Worm (Caenorhabditis elegans) whole organism, young adult: ENCODE data around the gene ZK1055.2.

Experiments
- B0019.2 ChIP-seq: fragments of 200-800 bp; sonication (Bioruptor generic); conservative IDR thresholded peaks from 2 replicates; pipeline ENCODE4 v1.3.6; 2022; ENCODE audit warnings: missing genetic modification reagents, missing genetic modification characterization, missing compliant biosample characterization
- B0035.1 ChIP-seq: sonication (generic microtip); optimal IDR thresholded peaks from 2 replicates; lab custom pipeline; 2016; ENCODE audit warnings: missing genetic modification characterization, mild to moderate bottlenecking, missing compliant biosample characterization, missing genotype, missing genetic modification reagents
- B0261.1 ChIP-seq: sonication (generic microtip); optimal IDR thresholded peaks from 2 replicates; lab custom pipeline; 2016; ENCODE audit warnings: mild to moderate bottlenecking, missing genetic modification characterization, moderate library complexity, missing compliant biosample characterization
- C17E4.6 ChIP-seq: fragments of 200-800 bp; sonication (Bioruptor generic); IDR thresholded peaks from 2 replicates; pipeline ENCODE4 v1.3.6; 2022; ENCODE audit warnings: missing genetic modification reagents, missing genetic modification characterization, missing compliant biosample characterization
- D2030.7 ChIP-seq: fragments of 200-800 bp; sonication (Bioruptor generic); IDR thresholded peaks from 2 replicates; pipeline ENCODE4 v1.3.6; 2022; ENCODE audit warnings: missing genetic modification reagents, missing genetic modification characterization, missing compliant biosample characterization
- F33H1.4 ChIP-seq: fragments of 200-800 bp; sonication (Bioruptor generic); IDR thresholded peaks from 2 replicates; pipeline ENCODE4 v1.3.6; 2022; ENCODE audit warnings: missing genetic modification reagents, missing genetic modification characterization, missing compliant biosample characterization
- F39B2.1 ChIP-seq: fragments of 200-800 bp; sonication (Bioruptor generic); IDR thresholded peaks from 2 replicates; pipeline ENCODE4 v1.3.6; 2022; ENCODE audit warnings: missing genetic modification reagents, missing genetic modification characterization, missing compliant biosample characterization
- F49E8.2 ChIP-seq: sonication (generic microtip); optimal IDR thresholded peaks from 3 replicates; lab custom pipeline; 2017; ENCODE audit warnings: missing genetic modification characterization, mild to moderate bottlenecking, missing compliant biosample characterization, antibody characterized with exemption, moderate library complexity; ENCODE audit not compliant: insufficient read depth
- F52B5.7 ChIP-seq: sonication (generic microtip); optimal IDR thresholded peaks from 2 replicates; lab custom pipeline; 2016; ENCODE audit warnings: mild to moderate bottlenecking, missing genetic modification characterization, missing compliant biosample characterization
- Y53F4B.3 ChIP-seq: fragments of 200-800 bp; sonication (Bioruptor generic); IDR thresholded peaks from 2 replicates; pipeline ENCODE4 v1.3.6; 2022; ENCODE audit warnings: missing genetic modification reagents, missing genetic modification characterization, missing compliant biosample characterization
- Y53G8AR.9 ChIP-seq: fragments of 200-800 bp; sonication (Bioruptor generic); conservative IDR thresholded peaks from 2 replicates; pipeline ENCODE4 v1.3.6; 2022; ENCODE audit warnings: missing genetic modification reagents, missing genetic modification characterization, missing compliant biosample characterization
- Y56A3A.18 ChIP-seq: fragments of 200-800 bp; sonication (Bioruptor generic); IDR thresholded peaks from 2 replicates; pipeline ENCODE4 v1.3.6; 2022; ENCODE audit warnings: missing genetic modification reagents, missing genetic modification characterization, missing compliant biosample characterization
- Y95B8A.8 ChIP-seq: fragments of 200-800 bp; sonication (Bioruptor generic); IDR thresholded peaks from 2 replicates; pipeline ENCODE4 v1.3.6; 2022; ENCODE audit warnings: missing genetic modification reagents, missing genetic modification characterization, missing compliant biosample characterization
- attf-3 ChIP-seq: fragments of 200-800 bp; sonication (Bioruptor generic); conservative IDR thresholded peaks from 2 replicates; pipeline ENCODE4 v1.3.6; 2022; ENCODE audit warnings: missing genetic modification reagents, missing genetic modification characterization, missing compliant biosample characterization
- attf-6 ChIP-seq: fragments of 200-800 bp; sonication (Bioruptor generic); IDR thresholded peaks from 2 replicates; pipeline ENCODE4 v1.3.6; 2022; ENCODE audit warnings: missing genetic modification reagents, missing genetic modification characterization, missing compliant biosample characterization
- cebp-1 ChIP-seq, 2 experiments: fragments of 200-800 bp in 1 of 2; sonication (Bioruptor generic) in 1 of 2; sonication (generic microtip) in 1 of 2; IDR thresholded peaks in 1 of 2; optimal IDR thresholded peaks in 1 of 2; 2 replicates each; pipeline versions ENCODE4 v1.3.6 to Lab custom; 2017 to 2022; ENCODE audit warnings: missing compliant biosample characterization in 2 of 2, missing genetic modification characterization in 2 of 2, mild to moderate bottlenecking in 1 of 2, missing genetic modification reagents in 1 of 2, moderate library complexity in 1 of 2
- ceh-100 ChIP-seq: fragments of 200-800 bp; sonication (Bioruptor generic); IDR thresholded peaks from 2 replicates; pipeline ENCODE4 v1.3.6; 2022; ENCODE audit warnings: missing genetic modification reagents, missing genetic modification characterization, missing compliant biosample characterization
- ceh-40 ChIP-seq: fragments of 200-800 bp; sonication (Bioruptor generic); IDR thresholded peaks from 2 replicates; pipeline ENCODE4 v1.3.6; 2022; ENCODE audit warnings: missing genetic modification characterization, missing compliant biosample characterization
- ceh-58 ChIP-seq: fragments of 200-800 bp; sonication (Bioruptor generic); IDR thresholded peaks from 2 replicates; pipeline ENCODE4 v1.3.6; 2022; ENCODE audit warnings: missing genetic modification characterization, missing compliant biosample characterization
- ceh-91 ChIP-seq: fragments of 200-800 bp; sonication (Bioruptor generic); IDR thresholded peaks from 2 replicates; pipeline ENCODE4 v1.3.6; 2022; ENCODE audit warnings: missing genetic modification reagents, missing genetic modification characterization, missing compliant biosample characterization
- dox-1 ChIP-seq: fragments of 200-800 bp; sonication (Bioruptor generic); IDR thresholded peaks from 2 replicates; pipeline ENCODE4 v1.3.6; 2022; ENCODE audit warnings: missing genetic modification reagents, missing genetic modification characterization, missing compliant biosample characterization
- dpl-1 ChIP-seq: fragments of 150-350 bp; optimal IDR thresholded peaks from 2 replicates; lab custom pipeline; 2014; ENCODE audit warnings: missing biosample characterization, missing genetic modification reagents, missing genetic modification characterization
- efl-1 ChIP-seq: fragments of 150-350 bp; optimal IDR thresholded peaks from 2 replicates; lab custom pipeline; 2014; ENCODE audit warnings: missing biosample characterization, missing genetic modification reagents, missing genetic modification characterization
- him-1 ChIP-seq: sonication (generic microtip); optimal IDR thresholded peaks from 2 replicates; lab custom pipeline; 2016; ENCODE audit warnings: missing genotype, missing genetic modification reagents, missing genetic modification characterization, missing compliant biosample characterization
- hmg-1.2 ChIP-seq: fragments of 200-800 bp; sonication (Bioruptor generic); IDR thresholded peaks from 2 replicates; pipeline ENCODE4 v1.3.6; 2022; ENCODE audit warnings: missing genetic modification reagents, missing genetic modification characterization, missing compliant biosample characterization
- hmg-20 ChIP-seq: fragments of 200-800 bp; sonication (Bioruptor generic); IDR thresholded peaks from 2 replicates; pipeline ENCODE4 v1.3.6; 2022; ENCODE audit warnings: missing genetic modification reagents, missing genetic modification characterization, missing compliant biosample characterization
- lin-26 ChIP-seq: fragments of 200-800 bp; sonication (Bioruptor generic); IDR thresholded peaks from 2 replicates; pipeline ENCODE4 v1.3.6; 2022; ENCODE audit warnings: missing genetic modification reagents, missing genetic modification characterization, missing compliant biosample characterization
- lin-40 ChIP-seq: sonication (generic microtip); optimal IDR thresholded peaks from 2 replicates; lab custom pipeline; 2016; ENCODE audit warnings: missing genetic modification characterization, mild to moderate bottlenecking, missing compliant biosample characterization, missing genotype, missing genetic modification reagents
- lin-54 ChIP-seq: fragments of 200-800 bp; sonication (Bioruptor generic); optimal IDR thresholded peaks from 2 replicates; lab custom pipeline; 2018; ENCODE audit warnings: mild to moderate bottlenecking, missing genetic modification characterization, missing compliant biosample characterization
- lir-1 ChIP-seq: fragments of 200-800 bp; sonication (Bioruptor generic); conservative IDR thresholded peaks from 2 replicates; pipeline ENCODE4 v1.3.6; 2022; ENCODE audit warnings: missing genetic modification reagents, missing genetic modification characterization, missing compliant biosample characterization
- lsl-1 ChIP-seq: fragments of 200-800 bp; sonication (Bioruptor generic); optimal IDR thresholded peaks from 2 replicates; lab custom pipeline; 2018; ENCODE audit warnings: mild to moderate bottlenecking, missing genetic modification characterization, moderate library complexity, missing compliant biosample characterization
- mcd-1 ChIP-seq: fragments of 200-800 bp; sonication (Bioruptor generic); IDR thresholded peaks from 2 replicates; pipeline ENCODE4 v1.3.6; 2022; ENCODE audit warnings: missing genetic modification reagents, missing genetic modification characterization, missing compliant biosample characterization
- nfyb-1 ChIP-seq: fragments of 200-800 bp; sonication (Bioruptor generic); IDR thresholded peaks from 2 replicates; pipeline ENCODE4 v1.3.6; 2022; ENCODE audit warnings: missing genetic modification reagents, missing genetic modification characterization, missing compliant biosample characterization
- nhr-120 ChIP-seq: fragments of 200-800 bp; sonication (Bioruptor generic); IDR thresholded peaks from 2 replicates; pipeline ENCODE4 v1.3.6; 2022; ENCODE audit warnings: missing genetic modification characterization, missing compliant biosample characterization
- pha-4 ChIP-seq: fragments of 150-350 bp; sonication (generic microtip); optimal IDR thresholded peaks from 2 replicates; lab custom pipeline; 2014; ENCODE audit warnings: missing biosample characterization, missing genetic modification reagents, missing genetic modification characterization
- rcor-1 ChIP-seq: fragments of 200-800 bp; sonication (Bioruptor generic); IDR thresholded peaks from 2 replicates; pipeline ENCODE4 v1.3.6; 2022; ENCODE audit warnings: missing genetic modification reagents, missing genetic modification characterization, missing compliant biosample characterization
- snpc-1.1 ChIP-seq: sonication (generic microtip); optimal IDR thresholded peaks from 2 replicates; lab custom pipeline; 2017; ENCODE audit warnings: missing genetic modification characterization, mild to moderate bottlenecking, missing compliant biosample characterization, antibody characterized with exemption, moderate library complexity, missing genotype, missing genetic modification reagents; ENCODE audit not compliant: insufficient read depth
- snpc-1.3 ChIP-seq: sonication (generic microtip); optimal IDR thresholded peaks from 2 replicates; lab custom pipeline; 2017; ENCODE audit warnings: missing genetic modification characterization, mild to moderate bottlenecking, missing compliant biosample characterization, antibody characterized with exemption, moderate library complexity, missing genotype, missing genetic modification reagents; ENCODE audit not compliant: insufficient read depth
- snpc-4 ChIP-seq, 5 experiments: fragments of 150-350 bp in 1 of 5; sonication (generic microtip) in 4 of 5; optimal IDR thresholded peaks; 2 replicates each; lab custom pipeline; 2014 to 2018; ENCODE audit warnings: missing genetic modification characterization in 5 of 5, missing biosample characterization in 3 of 5, antibody characterized with exemption in 2 of 5, mild to moderate bottlenecking in 2 of 5, missing compliant biosample characterization in 2 of 5, missing genotype in 2 of 5, moderate library complexity in 2 of 5, missing genetic modification reagents in 1 of 5
- tbp1 ChIP-seq: fragments of 200-800 bp; sonication (Bioruptor generic); optimal IDR thresholded peaks from 2 replicates; lab custom pipeline; 2018; ENCODE audit warnings: mild to moderate bottlenecking, missing genetic modification characterization, missing compliant biosample characterization
- tlf-1 ChIP-seq: fragments of 200-800 bp; sonication (Bioruptor generic); optimal IDR thresholded peaks from 2 replicates; lab custom pipeline; 2018; ENCODE audit warnings: mild to moderate bottlenecking, missing genetic modification characterization, missing compliant biosample characterization
- unc-130 ChIP-seq: sonication (generic microtip); optimal IDR thresholded peaks from 2 replicates; lab custom pipeline; 2016; ENCODE audit warnings: missing genetic modification reagents, missing genetic modification characterization, missing compliant biosample characterization
- zfh-2 ChIP-seq: fragments of 200-800 bp; sonication (Bioruptor generic); conservative IDR thresholded peaks from 2 replicates; pipeline ENCODE4 v1.3.6; 2022; ENCODE audit warnings: missing genetic modification reagents, missing genetic modification characterization, missing compliant biosample characterization
- ztf-22 ChIP-seq: fragments of 200-800 bp; sonication (Bioruptor generic); optimal IDR thresholded peaks from 2 replicates; lab custom pipeline; 2018; ENCODE audit warnings: mild to moderate bottlenecking, missing genetic modification characterization, moderate library complexity, missing compliant biosample characterization
- ztf-3 ChIP-seq: fragments of 200-800 bp; sonication (Bioruptor generic); optimal IDR thresholded peaks from 2 replicates; lab custom pipeline; 2018; ENCODE audit warnings: mild to moderate bottlenecking, missing genetic modification characterization, missing compliant biosample characterization

ZK1055.2 gene

DNA sequence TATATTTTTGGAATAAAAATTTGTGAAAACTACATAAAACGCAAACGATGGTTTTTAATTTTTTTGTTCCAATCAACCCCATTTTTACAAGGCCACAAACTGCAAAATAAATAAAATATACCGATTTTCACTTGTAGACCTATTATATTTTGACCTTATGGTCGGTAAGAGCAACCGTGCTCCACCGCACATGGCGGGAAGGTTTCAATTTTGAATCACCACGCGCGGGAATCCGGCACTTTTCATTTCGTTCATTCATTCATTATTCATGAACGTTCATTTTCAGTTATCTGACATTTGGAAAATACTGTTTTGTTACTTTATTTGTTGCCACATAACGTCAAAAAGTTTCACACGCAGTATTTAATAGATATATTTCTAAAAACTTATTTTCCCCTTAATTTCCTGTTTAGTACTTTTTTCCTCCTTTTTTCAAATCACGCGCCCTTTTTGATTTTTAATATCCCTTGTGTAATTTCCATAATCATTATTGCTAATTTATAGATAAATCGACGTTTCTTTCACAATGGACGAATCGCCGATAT is 3.4 kb downstream of the ZK1055.2 start, which contains the start of gene hcp-1:
Gene hcp-1 (plus strand): TSS at position 495 of the 545 bp plus-strand sequence.
- TF ChIP-seq him-1 (tag; lab: Kevin White, UChicago) (peak; percentile 70), ztf-22 (GFP tag; lab: Kevin White, UChicago) (no peak), Y53G8AR.9 (GFP tag; lab: Robert Waterston, UW) (peak; percentile 89; the same call in 1 of the 2 replicates), B0019.2 (GFP tag; lab: Robert Waterston, UW) (peak; percentile 91), Y53F4B.3 (GFP tag; lab: Robert Waterston, UW) (0 out of 2 replicates have a peak, but pooled peaks have one; percentile 30), tbp1 (no peak), pha-4 (tag; lab: Kevin White, UChicago) (no peak), ceh-58 (GFP tag; lab: Robert Waterston, UW) (no peak), F39B2.1 (GFP tag; lab: Robert Waterston, UW) (no peak), unc-130 (GFP tag; lab: Kevin White, UChicago) (peak; percentile 86), ceh-100 (GFP tag; lab: Robert Waterston, UW) (peak; percentile 53; the same call in 1 of the 2 replicates), attf-6 (GFP tag; lab: Robert Waterston, UW) (peak; percentile 79), rcor-1 (peak; percentile 92), tlf-1 (GFP tag; lab: Kevin White, UChicago) (peak; percentile 93), C17E4.6 (GFP tag; lab: Robert Waterston, UW) (peak; percentile 84; the same call in 1 of the 2 replicates), hmg-1.2 (GFP tag; lab: Robert Waterston, UW) (peak; percentile 71), ceh-91 (GFP tag; lab: Robert Waterston, UW) (peak; percentile 99), dox-1 (GFP tag; lab: Robert Waterston, UW) (peak; percentile 94; the same call in 1 of the 2 replicates), snpc-4 (GFP tag; optimal IDR thresholded peaks at IDR 0.05; lab: Kevin White, UChicago) (peak; percentile 34), snpc-4 (tag; optimal IDR thresholded peaks at IDR 0.05; lab: Kevin White, UChicago) (peak in 2 of 4 experiments; percentile 56 to 66), attf-3 (peak; percentile 70), Y56A3A.18 (GFP tag; lab: Robert Waterston, UW) (0 out of 2 replicates have a peak, but pooled peaks have one; percentile 28), lir-1 (GFP tag; lab: Robert Waterston, UW) (peak; percentile 77), D2030.7 (peak; percentile 97), B0261.1 (tag; lab: Kevin White, UChicago) (no peak), hmg-20 (GFP tag; lab: Robert Waterston, UW) (0 out of 2 replicates have a peak, but pooled peaks have one; percentile 14), F49E8.2 (peak; percentile 90), ztf-3 (no peak), nhr-120 (no peak), lin-26 (GFP tag; lab: Robert Waterston, UW) (peak; percentile 27; the same call in 1 of the 2 replicates), lin-40 (no peak), nfyb-1 (GFP tag; lab: Robert Waterston, UW) (no peak), Y95B8A.8 (GFP tag; lab: Robert Waterston, UW) (peak; percentile 93), cebp-1 (GFP tag; IDR thresholded peaks at IDR 0.05; lab: Robert Waterston, UW) (no peak), cebp-1 (tag; optimal IDR thresholded peaks at IDR 0.05; lab: Kevin White, UChicago) (no peak), B0035.1 (no peak), mcd-1 (peak; percentile 95), F33H1.4 (GFP tag; lab: Robert Waterston, UW) (peak; percentile 89), snpc-1.3 (peak; percentile 81), lin-54 (GFP tag; lab: Kevin White, UChicago) (peak; percentile 96), efl-1 (GFP tag; lab: Kevin White, UChicago) (peak; percentile 100), dpl-1 (peak; percentile 99), lsl-1 (peak; percentile 94), snpc-1.1 (peak; percentile 38), ceh-40 (no peak), zfh-2 (GFP tag; lab: Robert Waterston, UW) (no peak), F52B5.7 (tag; lab: Kevin White, UChicago) (no peak)
